Worm (Caenorhabditis elegans) whole organism, young adult: ENCODE results near the gene ztf-30.

ENCODE experiments used
- B0261.1 ChIP-seq: sonication (generic microtip); optimal IDR thresholded peaks from 2 replicates; lab custom pipeline; 2016; ENCODE audit warnings: mild to moderate bottlenecking, missing genetic modification characterization, moderate library complexity, missing compliant biosample characterization
- K12H6.12 ChIP-seq: fragments of 200-800 bp; sonication (Bioruptor generic); optimal IDR thresholded peaks from 2 replicates; lab custom pipeline; 2018; ENCODE audit warnings: mild to moderate bottlenecking, missing genetic modification characterization, missing compliant biosample characterization
- lsl-1 ChIP-seq: fragments of 200-800 bp; sonication (Bioruptor generic); optimal IDR thresholded peaks from 2 replicates; lab custom pipeline; 2018; ENCODE audit warnings: mild to moderate bottlenecking, missing genetic modification characterization, moderate library complexity, missing compliant biosample characterization
- rec-8 ChIP-seq, 2 experiments: sonication (generic microtip); optimal IDR thresholded peaks; 2 replicates each; lab custom pipeline; 2016; ENCODE audit warnings: mild to moderate bottlenecking in 2 of 2, missing genetic modification characterization in 2 of 2, missing genetic modification reagents in 2 of 2, missing genotype in 2 of 2, missing biosample characterization in 1 of 2, missing compliant biosample characterization in 1 of 2, moderate library complexity in 1 of 2
- ztf-25 ChIP-seq: fragments of 200-800 bp; sonication (Bioruptor generic); IDR thresholded peaks from 2 replicates; pipeline ENCODE4 v1.3.6; 2022; ENCODE audit warnings: missing genetic modification reagents, missing genetic modification characterization, missing compliant biosample characterization

DNA sequence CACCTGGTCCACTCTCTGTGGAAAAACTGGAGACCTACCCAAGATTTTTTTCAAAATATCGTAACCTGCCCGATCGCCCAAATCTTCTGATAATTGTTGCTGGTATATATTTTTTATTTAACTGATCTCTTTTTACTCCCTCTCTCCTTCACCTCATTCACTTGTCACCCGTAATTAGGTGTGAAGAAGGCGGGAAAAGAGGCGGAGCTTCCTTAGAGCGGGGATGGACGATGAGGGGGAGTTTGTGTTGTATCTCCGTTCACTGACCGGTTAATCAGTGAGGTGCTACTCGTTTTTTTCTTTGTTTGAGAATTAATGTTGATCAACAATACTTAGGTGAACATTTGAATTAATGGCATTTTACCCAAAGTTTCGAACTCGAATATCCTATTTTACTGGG is 24.8 kb upstream of the ztf-30 start, which contains the start of gene ceh-16:
- no peak for TF ChIP-seq ztf-25 (GFP tag; lab: Robert Waterston, UW)
- no peak for TF ChIP-seq B0261.1 (tag; lab: Kevin White, UChicago)
- TF ChIP-seq rec-8 (tag; optimal IDR thresholded peaks at IDR 0.05; lab: Kevin White, UChicago), result no peak
- TF ChIP-seq lsl-1, result no peak
- no peak for TF ChIP-seq K12H6.12 (tag; lab: Kevin White, UChicago)
